Fruit fly (Drosophila melanogaster) whole organism, adult: Measurements from ENCODE around the gene CG34331.

Experiments
- CG14711 ChIP-seq: fragments of 200-800 bp; sonication (Bioruptor generic); optimal IDR thresholded peaks from 2 replicates; lab custom pipeline; 2018; ENCODE audit warnings: missing biosample characterization, mild to moderate bottlenecking, missing genetic modification characterization, moderate library complexity
- CG5204 ChIP-seq: fragments of 200-800 bp; sonication (Bioruptor generic); optimal IDR thresholded peaks from 2 replicates; lab custom pipeline; 2016; ENCODE audit warnings: missing biosample characterization, missing genetic modification characterization
- bab1 ChIP-seq: fragments of 200-800 bp; sonication (Bioruptor generic); optimal IDR thresholded peaks from 3 replicates; lab custom pipeline; 2019; ENCODE audit warnings: missing biosample characterization, mild to moderate bottlenecking, missing genetic modification characterization, moderate library complexity
- cic ChIP-seq: fragments of 200-800 bp; sonication (Bioruptor generic); optimal IDR thresholded peaks from 2 replicates; lab custom pipeline; 2017; ENCODE audit warnings: missing biosample characterization, mild to moderate bottlenecking, missing genetic modification characterization, moderate library complexity
- kay ChIP-seq: fragments of 200-800 bp; sonication (Bioruptor generic); peaks from one replicate; lab custom pipeline; 2016; ENCODE audit warnings: missing biosample characterization, missing genetic modification characterization, borderline replicate concordance
- toe ChIP-seq: fragments of 200-800 bp; sonication (Bioruptor generic); optimal IDR thresholded peaks from 2 replicates; lab custom pipeline; 2016; ENCODE audit warnings: missing biosample characterization, missing genetic modification characterization

DNA sequence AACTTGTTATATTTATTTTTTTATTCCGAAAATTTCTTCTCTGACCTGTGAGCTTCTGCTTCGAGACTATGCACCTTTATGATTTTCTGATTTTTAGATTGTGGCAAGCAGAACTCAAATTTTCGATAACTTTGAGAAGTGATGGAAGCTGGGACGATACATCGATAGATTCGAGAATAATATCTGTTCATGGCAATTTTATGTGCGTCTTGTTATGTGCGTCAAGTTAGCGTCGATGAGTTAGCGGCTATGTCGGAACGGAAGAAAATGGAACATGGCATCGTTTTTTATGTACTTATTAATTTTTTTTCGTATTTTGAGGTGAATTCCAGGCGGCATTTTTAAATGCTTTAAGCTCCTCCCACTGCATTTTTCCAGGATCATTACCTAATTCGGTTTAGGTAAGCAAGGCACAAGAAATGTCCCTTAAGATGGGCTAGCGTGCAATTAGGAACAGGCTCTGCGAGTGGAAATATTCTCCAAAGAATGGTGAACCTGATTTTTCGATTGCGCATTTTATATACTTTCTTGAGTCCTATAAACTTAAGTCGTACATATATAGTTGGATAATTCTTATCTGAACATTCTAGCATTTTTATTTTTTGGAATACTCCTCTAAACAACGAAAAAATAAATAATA is 43.6 kb downstream of the CG34331 start, which contains the start of gene Phf7:
- TF ChIP-seq toe (no peak), bab1 (no peak), CG5204 (GFP tag; lab: Kevin White, UChicago) (no peak), cic (GFP tag; lab: Kevin White, UChicago) (no peak), CG14711 (tag; lab: Kevin White, UChicago) (no peak), kay (GFP tag; lab: Kevin White, UChicago) (no peak)
